Fruit fly (Drosophila melanogaster) whole organism, embryonic: ENCODE measurements around the gene Fbxl7.
A peak's percentile ranks its signal among the peaks of the same experiment; 100 is the strongest.

Experiments used
- Ada2b ChIP-seq: fragments of 200-800 bp; sonication (Bioruptor generic); IDR thresholded peaks from 2 replicates; pipeline ENCODE4 v1.3.6; 2022; ENCODE audit warnings: missing biosample characterization, missing genetic modification characterization
- CG10267 ChIP-seq: fragments of 200-800 bp; sonication (Bioruptor generic); optimal IDR thresholded peaks from 2 replicates; lab custom pipeline; 2018; ENCODE audit warnings: missing biosample characterization, mild to moderate bottlenecking, missing genetic modification characterization, moderate library complexity
- CG10543 ChIP-seq: fragments of 200-800 bp; sonication (Bioruptor generic); optimal IDR thresholded peaks from 3 replicates; lab custom pipeline; 2017; ENCODE audit warnings: missing biosample characterization, mild to moderate bottlenecking, missing genetic modification characterization, moderate library complexity
- CG10654 ChIP-seq: fragments of 200-800 bp; sonication (Bioruptor generic); optimal IDR thresholded peaks from 2 replicates; lab custom pipeline; 2016; ENCODE audit warnings: missing biosample characterization, missing genetic modification characterization
- CG10959 ChIP-seq: fragments of 200-800 bp; sonication (Bioruptor generic); IDR thresholded peaks from 2 replicates; pipeline ENCODE4 v1.3.6; 2022; ENCODE audit warnings: missing biosample characterization, missing genetic modification characterization
- CG11723 ChIP-seq: fragments of 200-800 bp; sonication (Bioruptor generic); optimal IDR thresholded peaks from 2 replicates; lab custom pipeline; 2017; ENCODE audit warnings: missing biosample characterization, mild to moderate bottlenecking, missing genetic modification characterization
- CG12236 ChIP-seq: fragments of 200-800 bp; sonication (Bioruptor generic); optimal IDR thresholded peaks from 2 replicates; lab custom pipeline; 2016; ENCODE audit warnings: missing biosample characterization, missing genetic modification characterization
- CG12744 ChIP-seq: fragments of 200-800 bp; sonication (Bioruptor generic); optimal IDR thresholded peaks from 2 replicates; lab custom pipeline; 2016; ENCODE audit warnings: missing biosample characterization, missing genetic modification characterization
- CG13287 ChIP-seq: fragments of 200-800 bp; sonication (Bioruptor generic); IDR thresholded peaks from 2 replicates; pipeline ENCODE4 v1.3.6; 2022; ENCODE audit warnings: missing biosample characterization, missing genetic modification characterization; ENCODE audit not compliant: partially characterized antibody
- CG14014 ChIP-seq: fragments of 200-800 bp; sonication (Bioruptor generic); IDR thresholded peaks from 2 replicates; pipeline ENCODE4 v1.3.6; 2022; ENCODE audit warnings: missing biosample characterization, missing genetic modification characterization
- CG14050 ChIP-seq: fragments of 200-800 bp; sonication (Bioruptor generic); IDR thresholded peaks from 3 replicates; pipeline ENCODE4 v1.3.6; 2022; ENCODE audit warnings: missing biosample characterization, missing genetic modification characterization
- CG14441 ChIP-seq: fragments of 200-800 bp; sonication (Bioruptor generic); IDR thresholded peaks from 2 replicates; pipeline ENCODE4 v1.3.6; 2022; ENCODE audit warnings: missing biosample characterization, missing genetic modification characterization
- CG14965 ChIP-seq: fragments of 200-800 bp; sonication (Bioruptor generic); optimal IDR thresholded peaks from 2 replicates; lab custom pipeline; 2016; ENCODE audit warnings: missing biosample characterization, missing genetic modification characterization, borderline replicate concordance
- CG18764 ChIP-seq: fragments of 200-800 bp; sonication (Bioruptor generic); optimal IDR thresholded peaks from 3 replicates; lab custom pipeline; 2016; ENCODE audit warnings: missing biosample characterization, missing genetic modification characterization
- CG30403 ChIP-seq: fragments of 200-800 bp; sonication (Bioruptor generic); optimal IDR thresholded peaks from 3 replicates; lab custom pipeline; 2016; ENCODE audit warnings: missing biosample characterization, missing genetic modification characterization
- CG33213 ChIP-seq: fragments of 200-800 bp; sonication (Bioruptor generic); optimal IDR thresholded peaks from 3 replicates; lab custom pipeline; 2016; ENCODE audit warnings: missing biosample characterization, missing genetic modification characterization
- CG34422 ChIP-seq: fragments of 200-800 bp; sonication (Bioruptor generic); IDR thresholded peaks from 3 replicates; pipeline ENCODE4 v1.3.6; 2022; ENCODE audit warnings: missing biosample characterization, missing genetic modification characterization
- CG4617 ChIP-seq: fragments of 200-800 bp; sonication (Bioruptor generic); optimal IDR thresholded peaks from 3 replicates; lab custom pipeline; 2016; ENCODE audit warnings: missing biosample characterization, missing genetic modification characterization, borderline replicate concordance
- CG6854 ChIP-seq: fragments of 200-800 bp; sonication (Bioruptor generic); optimal IDR thresholded peaks from 3 replicates; lab custom pipeline; 2017; ENCODE audit warnings: missing biosample characterization, mild to moderate bottlenecking, missing genetic modification characterization
- CG8089 ChIP-seq: fragments of 200-800 bp; sonication (Bioruptor generic); optimal IDR thresholded peaks from 3 replicates; lab custom pipeline; 2016; ENCODE audit warnings: missing biosample characterization, missing genetic modification characterization
- CG8281 ChIP-seq: fragments of 200-800 bp; sonication (Bioruptor generic); optimal IDR thresholded peaks from 2 replicates; lab custom pipeline; 2018; ENCODE audit warnings: missing biosample characterization, mild to moderate bottlenecking, missing genetic modification characterization, moderate library complexity
- D19B ChIP-seq: fragments of 200-800 bp; sonication (Bioruptor generic); optimal IDR thresholded peaks from 2 replicates; lab custom pipeline; 2017; ENCODE audit warnings: missing biosample characterization, mild to moderate bottlenecking, missing genetic modification characterization
- Dfd ChIP-seq, 2 experiments: fragments of >200 bp; optimal IDR thresholded peaks; 2 replicates each; lab custom pipeline; 2017; ENCODE audit warnings: missing biosample characterization in 2 of 2, missing genetic modification characterization in 2 of 2
- Dip3 ChIP-seq: fragments of 200-800 bp; sonication (Bioruptor generic); optimal IDR thresholded peaks from 3 replicates; lab custom pipeline; 2016; ENCODE audit warnings: missing biosample characterization, missing genetic modification characterization
- HHEX ChIP-seq: fragments of 200-800 bp; sonication (Bioruptor generic); optimal IDR thresholded peaks from 3 replicates; lab custom pipeline; 2017; ENCODE audit warnings: missing biosample characterization, mild to moderate bottlenecking, missing genetic modification characterization, missing genetic modification reagents
- Kr ChIP-seq: fragments of 200-800 bp; sonication (Bioruptor generic); optimal IDR thresholded peaks from 2 replicates; lab custom pipeline; 2017; ENCODE audit warnings: missing biosample characterization, mild to moderate bottlenecking, missing genetic modification characterization
- NK7.1 ChIP-seq: fragments of 200-800 bp; sonication (Bioruptor generic); optimal IDR thresholded peaks from 3 replicates; lab custom pipeline; 2016; ENCODE audit warnings: missing biosample characterization, missing genetic modification characterization
- NfI ChIP-seq: fragments of 200-800 bp; sonication (Bioruptor generic); optimal IDR thresholded peaks from 3 replicates; lab custom pipeline; 2018; ENCODE audit warnings: missing biosample characterization, mild to moderate bottlenecking, missing genetic modification characterization, moderate library complexity
- Rx ChIP-seq: fragments of 200-800 bp; sonication (Bioruptor generic); IDR thresholded peaks from 2 replicates; pipeline ENCODE4 v1.3.6; 2022; ENCODE audit warnings: missing biosample characterization, missing genetic modification characterization
- Sin3A ChIP-seq: fragments of >200 bp; optimal IDR thresholded peaks from 2 replicates; lab custom pipeline; 2018
- Trl ChIP-seq, 3 experiments: fragments of >200 bp in 2 of 3; fragments of 200-800 bp in 1 of 3; sonication (Bioruptor generic) in 1 of 3; optimal IDR thresholded peaks; 2 replicates in 1 of 3; 3 replicates in 2 of 3; lab custom pipeline; 2016 to 2017; ENCODE audit warnings: missing biosample characterization in 1 of 3, missing genetic modification characterization in 1 of 3
- al ChIP-seq: fragments of 200-800 bp; sonication (Bioruptor generic); IDR thresholded peaks from 2 replicates; pipeline ENCODE4 v1.3.6; 2022; ENCODE audit warnings: missing biosample characterization, missing genetic modification characterization
- bcd ChIP-seq: fragments of 200-800 bp; sonication (Bioruptor generic); optimal IDR thresholded peaks from 2 replicates; lab custom pipeline; 2017; ENCODE audit warnings: missing biosample characterization, mild to moderate bottlenecking, missing genetic modification characterization
- cg ChIP-seq: fragments of 200-800 bp; sonication (Bioruptor generic); optimal IDR thresholded peaks from 3 replicates; lab custom pipeline; 2019; ENCODE audit warnings: missing biosample characterization, mild to moderate bottlenecking, missing genetic modification characterization, moderate library complexity
- chm ChIP-seq: fragments of 200-800 bp; sonication (Bioruptor generic); IDR thresholded peaks from 2 replicates; pipeline ENCODE4 v1.3.6; 2022; ENCODE audit warnings: missing biosample characterization, missing genetic modification characterization
- dati ChIP-seq: fragments of 200-800 bp; sonication (Bioruptor generic); IDR thresholded peaks from 2 replicates; pipeline ENCODE4 v1.3.6; 2022; ENCODE audit warnings: missing biosample characterization, missing genetic modification characterization
- dmrt99B ChIP-seq: fragments of 200-800 bp; sonication (Bioruptor generic); optimal IDR thresholded peaks from 2 replicates; lab custom pipeline; 2018; ENCODE audit warnings: missing biosample characterization, mild to moderate bottlenecking, missing genetic modification characterization, moderate library complexity
- fd102C ChIP-seq: fragments of 200-800 bp; sonication (Bioruptor generic); optimal IDR thresholded peaks from 2 replicates; lab custom pipeline; 2018; ENCODE audit warnings: missing biosample characterization, mild to moderate bottlenecking, missing genetic modification characterization, moderate library complexity
- gro ChIP-seq: fragments of 200-800 bp; sonication (Bioruptor generic); optimal IDR thresholded peaks from 2 replicates; lab custom pipeline; 2016; ENCODE audit warnings: missing biosample characterization, missing genetic modification characterization
- gt ChIP-seq: fragments of 200-800 bp; sonication (Bioruptor generic); IDR thresholded peaks from 2 replicates; pipeline ENCODE4 v1.3.6; 2022; ENCODE audit warnings: missing biosample characterization, missing genetic modification characterization
- lilli ChIP-seq: fragments of 200-800 bp; sonication (Bioruptor generic); optimal IDR thresholded peaks from 3 replicates; lab custom pipeline; 2016; ENCODE audit warnings: missing biosample characterization, missing genetic modification characterization
- lmd ChIP-seq: fragments of 200-800 bp; sonication (Bioruptor generic); IDR thresholded peaks from 2 replicates; pipeline ENCODE4 v1.3.6; 2022; ENCODE audit warnings: missing biosample characterization, missing genetic modification characterization
- lov ChIP-seq, 2 experiments: fragments of 200-800 bp in 1 of 2; fragments of >200 bp in 1 of 2; sonication (Bioruptor generic) in 1 of 2; IDR thresholded peaks in 1 of 2; optimal IDR thresholded peaks in 1 of 2; 2 replicates in 1 of 2; 3 replicates in 1 of 2; pipeline versions ENCODE4 v1.3.6 to Lab custom; 2017 to 2022; ENCODE audit warnings: missing biosample characterization in 1 of 2, missing genetic modification characterization in 1 of 2
- luna ChIP-seq: fragments of 200-800 bp; sonication (Bioruptor generic); optimal IDR thresholded peaks from 2 replicates; lab custom pipeline; 2016; ENCODE audit warnings: missing biosample characterization, missing genetic modification characterization
- schlank ChIP-seq: fragments of 200-800 bp; sonication (Bioruptor generic); optimal IDR thresholded peaks from 2 replicates; lab custom pipeline; 2018; ENCODE audit warnings: missing biosample characterization, mild to moderate bottlenecking, missing genetic modification characterization
- sima ChIP-seq: fragments of 200-800 bp; sonication (Bioruptor generic); optimal IDR thresholded peaks from 2 replicates; lab custom pipeline; 2016; ENCODE audit warnings: missing biosample characterization, missing genetic modification characterization
- slbo ChIP-seq: fragments of 200-800 bp; sonication (Bioruptor generic); IDR thresholded peaks from 2 replicates; pipeline ENCODE4 v1.3.6; 2022; ENCODE audit warnings: missing biosample characterization, missing genetic modification characterization
- stwl ChIP-seq: fragments of 200-800 bp; sonication (Bioruptor generic); optimal IDR thresholded peaks from 3 replicates; lab custom pipeline; 2018; ENCODE audit warnings: missing biosample characterization, mild to moderate bottlenecking, missing genetic modification characterization, moderate library complexity
- yki ChIP-seq: fragments of >200 bp; optimal IDR thresholded peaks from 3 replicates; lab custom pipeline; 2018
- zen ChIP-seq: fragments of 200-800 bp; sonication (Bioruptor generic); optimal IDR thresholded peaks from 3 replicates; lab custom pipeline; 2018; ENCODE audit warnings: missing biosample characterization, mild to moderate bottlenecking, missing genetic modification characterization, moderate library complexity
- zen2 ChIP-seq: fragments of 200-800 bp; sonication (Bioruptor generic); IDR thresholded peaks from 3 replicates; pipeline ENCODE4 v1.3.6; 2022; ENCODE audit warnings: missing biosample characterization, missing genetic modification characterization; ENCODE audit not compliant: partially characterized antibody

Fbxl7 gene

dm6 chr3R:15920751-15921156 is at the start of gene Fbxl7 (continued):
- TF ChIP-seq lilli: no peak
- TF ChIP-seq lmd (GFP tag; lab: Robert Waterston, UW): no peak
- TF ChIP-seq CG13287 (GFP tag; lab: Robert Waterston, UW): peak; percentile 11; the same call in 1 of the 2 replicates
- TF ChIP-seq CG11723 (GFP tag; lab: Kevin White, UChicago): no peak
- peak; percentile 96 for TF ChIP-seq cg (GFP tag; lab: Kevin White, UChicago)
- no peak for TF ChIP-seq CG4617
- no peak for TF ChIP-seq CG12744 (GFP tag; lab: Kevin White, UChicago)
- no peak for TF ChIP-seq D19B (GFP tag; lab: Kevin White, UChicago)
- TF ChIP-seq schlank (tag; lab: Kevin White, UChicago): no peak
- no peak for TF ChIP-seq bcd (GFP tag; lab: Kevin White, UChicago)
- TF ChIP-seq HHEX: no peak
- no peak for TF ChIP-seq CG8281 (tag; lab: Kevin White, UChicago)
- no peak for TF ChIP-seq Ada2b (GFP tag; lab: Robert Waterston, UW)
- TF ChIP-seq CG10267 (tag; lab: Kevin White, UChicago): no peak
- no peak for TF ChIP-seq CG12236 (GFP tag; lab: Kevin White, UChicago)
- no peak for TF ChIP-seq Kr (GFP tag; lab: Kevin White, UChicago)
- no peak for TF ChIP-seq stwl (tag; lab: Kevin White, UChicago)
- TF ChIP-seq Dip3: no peak
- 0 out of 3 replicates have a peak, but pooled peaks have one; percentile 37 for TF ChIP-seq zen2 (GFP tag; lab: Robert Waterston, UW)
- no peak for TF ChIP-seq Sin3A
- peak; percentile 43 to 78 for TF ChIP-seq Trl (optimal IDR thresholded peaks at IDR 0.05; lab: Kevin White, UChicago)
- peak; percentile 26 for TF ChIP-seq Trl (GFP tag; optimal IDR thresholded peaks at IDR 0.05; lab: Kevin White, UChicago)
- TF ChIP-seq CG10654: no peak
- TF ChIP-seq CG6854 (GFP tag; lab: Kevin White, UChicago): no peak
- no peak for TF ChIP-seq CG14441
- no peak for TF ChIP-seq dmrt99B (tag; lab: Kevin White, UChicago)
- no peak for TF ChIP-seq CG14050 (GFP tag; lab: Robert Waterston, UW)
- TF ChIP-seq dati (GFP tag; lab: Robert Waterston, UW): no peak
- TF ChIP-seq gt (GFP tag; lab: Robert Waterston, UW): no peak
- TF ChIP-seq chm: peak; percentile 75
- TF ChIP-seq NK7.1 (GFP tag; lab: Kevin White, UChicago): no peak
- TF ChIP-seq lov (optimal IDR thresholded peaks at IDR 0.05; lab: Kevin White, UChicago): no peak
- TF ChIP-seq lov (GFP tag; IDR thresholded peaks at IDR 0.05; lab: Robert Waterston, UW): peak; percentile 52; the same call in 1 of the 3 replicates
- TF ChIP-seq NfI (GFP tag; lab: Kevin White, UChicago): no peak
- TF ChIP-seq CG10959 (GFP tag; lab: Robert Waterston, UW): no peak
- TF ChIP-seq Dfd (GFP tag; optimal IDR thresholded peaks at IDR 0.05; lab: Kevin White, UChicago): no peak
- no peak for TF ChIP-seq al (GFP tag; lab: Robert Waterston, UW)
- TF ChIP-seq slbo (GFP tag; lab: Robert Waterston, UW): peak; percentile 22; the same call in 1 of the 2 replicates
- peak; percentile 66 for TF ChIP-seq zen (tag; lab: Kevin White, UChicago)
- TF ChIP-seq CG10543 (GFP tag; lab: Kevin White, UChicago): no peak
- no peak for TF ChIP-seq CG14965 (GFP tag; lab: Kevin White, UChicago)
- no peak for TF ChIP-seq CG33213 (GFP tag; lab: Kevin White, UChicago)
- TF ChIP-seq CG14014: no peak
- no peak for TF ChIP-seq fd102C (GFP tag; lab: Kevin White, UChicago)
- TF ChIP-seq sima (GFP tag; lab: Kevin White, UChicago): no peak
- peak; percentile 44 for TF ChIP-seq CG8089 (GFP tag; lab: Kevin White, UChicago)
- no peak for TF ChIP-seq CG30403 (GFP tag; lab: Kevin White, UChicago)
- TF ChIP-seq CG18764: no peak
- TF ChIP-seq gro (GFP tag; lab: Kevin White, UChicago): no peak
- no peak for TF ChIP-seq Rx (GFP tag; lab: Robert Waterston, UW)
- TF ChIP-seq CG34422: 0 out of 3 replicates have a peak, but pooled peaks have one; percentile 32
- no peak for TF ChIP-seq luna (GFP tag; lab: Kevin White, UChicago)
- TF ChIP-seq yki (lab: Kevin White, UChicago): peak; percentile 37
